Fruit fly (Drosophila melanogaster): ENCODE measurements around the gene Ref2.

DNA sequence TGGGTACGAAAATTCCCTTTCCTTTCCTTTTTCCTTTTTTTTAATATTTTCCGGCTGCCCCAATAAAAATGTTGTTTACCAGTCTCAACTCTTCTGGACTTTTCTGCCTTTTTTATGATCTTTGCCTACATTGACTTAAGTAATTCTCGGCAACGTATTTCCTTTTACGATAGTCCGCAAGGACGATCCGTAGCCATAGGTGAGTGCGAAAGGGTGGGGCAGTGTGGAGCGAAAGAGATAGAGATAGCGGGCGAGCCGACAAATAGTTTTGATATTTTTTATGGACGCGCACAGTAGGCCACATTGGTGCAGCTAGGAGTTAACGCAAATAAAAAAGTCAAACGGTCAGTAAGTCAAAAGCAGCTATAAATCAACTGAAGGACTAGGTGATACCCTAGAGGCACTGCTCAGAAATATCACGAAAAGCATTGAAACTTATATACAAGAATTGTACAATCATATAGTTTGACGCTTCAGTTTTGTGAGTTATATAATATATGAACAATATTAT, 30.2 kb downstream of the Ref2 start:
- TF ChIP-seq br (GFP tag; optimal IDR thresholded peaks at IDR 0.05), result no peak
- no peak for TF ChIP-seq Abd-B (GFP tag; optimal IDR thresholded peaks at IDR 0.05)
- TF ChIP-seq Hr83 (GFP tag; optimal IDR thresholded peaks at IDR 0.05; ENCODE audit: poor library complexity, severe bottlenecking), result no peak
- TF ChIP-seq Myc (optimal IDR thresholded peaks at IDR 0.05), result no peak
- no peak for TF ChIP-seq tai (GFP tag; optimal IDR thresholded peaks at IDR 0.05)
- no peak for TF ChIP-seq Mio (GFP tag; optimal IDR thresholded peaks at IDR 0.05)
- no peak for TF ChIP-seq HLH106 (tag; optimal IDR thresholded peaks at IDR 0.05)
- TF ChIP-seq foxo (GFP tag; optimal IDR thresholded peaks at IDR 0.05), result no peak
- no peak for TF ChIP-seq fru (GFP tag; optimal IDR thresholded peaks at IDR 0.05)
- TF ChIP-seq usp (GFP tag; optimal IDR thresholded peaks at IDR 0.05), result no peak
- TF ChIP-seq h (GFP tag; optimal IDR thresholded peaks at IDR 0.05), result no peak
